Fruit fly (Drosophila melanogaster) whole organism, prepupa: ENCODE data around the gene CG15877.

Source experiments
- Blimp-1 ChIP-seq: fragments of 200-800 bp; sonication (Bioruptor generic); optimal IDR thresholded peaks from 3 replicates; lab custom pipeline; 2017; ENCODE audit warnings: missing biosample characterization, missing genetic modification characterization, mild to moderate bottlenecking, moderate library complexity, missing genetic modification reagents
- CG10669 ChIP-seq: fragments of 200-800 bp; sonication (Bioruptor generic); optimal IDR thresholded peaks from 3 replicates; lab custom pipeline; 2018; ENCODE audit warnings: missing biosample characterization, mild to moderate bottlenecking, missing genetic modification characterization, moderate library complexity
- CG11294 ChIP-seq: fragments of 200-800 bp; sonication (Bioruptor generic); IDR thresholded peaks from 2 replicates; pipeline ENCODE4 v1.3.6; 2022; ENCODE audit warnings: missing biosample characterization, missing genetic modification characterization
- CG11762 ChIP-seq: fragments of 200-800 bp; sonication (Bioruptor generic); optimal IDR thresholded peaks from 3 replicates; lab custom pipeline; 2016; ENCODE audit warnings: missing biosample characterization, missing genetic modification characterization; ENCODE audit not compliant: insufficient read depth
- CG11902 ChIP-seq: fragments of 200-800 bp; sonication (Bioruptor generic); optimal IDR thresholded peaks from 3 replicates; lab custom pipeline; 2016; ENCODE audit warnings: missing biosample characterization, missing genetic modification characterization
- CG15336 ChIP-seq: fragments of 200-800 bp; sonication (Bioruptor generic); IDR thresholded peaks from 2 replicates; pipeline ENCODE4 v1.3.6; 2022; ENCODE audit warnings: missing biosample characterization, missing genetic modification characterization
- CG16779 ChIP-seq: fragments of 200-800 bp; sonication (Bioruptor generic); optimal IDR thresholded peaks from 3 replicates; lab custom pipeline; 2017; ENCODE audit warnings: missing biosample characterization, mild to moderate bottlenecking, missing genetic modification characterization
- CG31627 ChIP-seq: fragments of 200-800 bp; sonication (Bioruptor generic); optimal IDR thresholded peaks from 3 replicates; lab custom pipeline; 2016; ENCODE audit warnings: missing biosample characterization, missing genetic modification characterization
- CG32006 ChIP-seq: fragments of 200-800 bp; sonication (Bioruptor generic); optimal IDR thresholded peaks from 3 replicates; lab custom pipeline; 2017; ENCODE audit warnings: missing biosample characterization, mild to moderate bottlenecking, missing genetic modification characterization
- CG34406 ChIP-seq: fragments of 200-800 bp; sonication (Bioruptor generic); optimal IDR thresholded peaks from 3 replicates; lab custom pipeline; 2016; ENCODE audit warnings: missing biosample characterization, missing genetic modification characterization
- CG3919 ChIP-seq: fragments of 200-800 bp; sonication (Bioruptor generic); optimal IDR thresholded peaks from 3 replicates; lab custom pipeline; 2016; ENCODE audit warnings: missing biosample characterization, missing genetic modification characterization
- CG4318 ChIP-seq: fragments of 200-800 bp; sonication (Bioruptor generic); optimal IDR thresholded peaks from 3 replicates; lab custom pipeline; 2017; ENCODE audit warnings: missing biosample characterization, mild to moderate bottlenecking, missing genetic modification characterization
- CG6163 ChIP-seq: fragments of 200-800 bp; sonication (Bioruptor generic); IDR thresholded peaks from 3 replicates; pipeline ENCODE4 v1.3.6; 2022; ENCODE audit warnings: missing biosample characterization, missing genetic modification characterization
- CG6276 ChIP-seq: fragments of 200-800 bp; sonication (Bioruptor generic); optimal IDR thresholded peaks from 2 replicates; lab custom pipeline; 2017; ENCODE audit warnings: missing biosample characterization, mild to moderate bottlenecking, missing genetic modification characterization
- CG6792 ChIP-seq: fragments of 200-800 bp; sonication (Bioruptor generic); optimal IDR thresholded peaks from 3 replicates; lab custom pipeline; 2016; ENCODE audit warnings: missing biosample characterization, missing genetic modification characterization
- CG6854 ChIP-seq: fragments of 200-800 bp; sonication (Bioruptor generic); optimal IDR thresholded peaks from 2 replicates; lab custom pipeline; 2017; ENCODE audit warnings: missing biosample characterization, mild to moderate bottlenecking, missing genetic modification characterization
- CG7368 ChIP-seq: fragments of 200-800 bp; sonication (Bioruptor generic); optimal IDR thresholded peaks from 3 replicates; lab custom pipeline; 2016; ENCODE audit warnings: missing biosample characterization, missing genetic modification characterization
- CG8119 ChIP-seq: fragments of 200-800 bp; sonication (Bioruptor generic); IDR thresholded peaks from 3 replicates; pipeline ENCODE4 v1.3.6; 2022; ENCODE audit warnings: missing biosample characterization, missing genetic modification characterization
- CG8632 ChIP-seq: fragments of 200-800 bp; sonication (Bioruptor generic); optimal IDR thresholded peaks from 3 replicates; lab custom pipeline; 2016; ENCODE audit warnings: missing biosample characterization, missing genetic modification characterization
- Eip78C ChIP-seq: fragments of 200-800 bp; sonication (Bioruptor generic); peaks from one replicate; lab custom pipeline; 2016; ENCODE audit warnings: missing biosample characterization, missing genetic modification characterization
- Eip93F ChIP-seq: fragments of 200-800 bp; sonication (Bioruptor generic); optimal IDR thresholded peaks from 2 replicates; lab custom pipeline; 2016; ENCODE audit warnings: missing biosample characterization, mild to moderate bottlenecking, missing genetic modification characterization
- Ets21C ChIP-seq: fragments of 200-800 bp; sonication (Bioruptor generic); optimal IDR thresholded peaks from 3 replicates; lab custom pipeline; 2016; ENCODE audit warnings: missing biosample characterization, missing genetic modification characterization
- Ets96B ChIP-seq: fragments of 200-800 bp; optimal IDR thresholded peaks from 2 replicates; lab custom pipeline; 2019; ENCODE audit warnings: missing biosample characterization, mild to moderate bottlenecking, missing genetic modification characterization, moderate library complexity
- Hr4 ChIP-seq: fragments of 200-800 bp; sonication (Bioruptor generic); optimal IDR thresholded peaks from 3 replicates; lab custom pipeline; 2016; ENCODE audit warnings: missing biosample characterization, missing genetic modification characterization
- OdsH ChIP-seq: fragments of 200-800 bp; sonication (Bioruptor generic); optimal IDR thresholded peaks from 3 replicates; lab custom pipeline; 2016; ENCODE audit warnings: missing biosample characterization, missing genetic modification characterization
- Smox ChIP-seq: fragments of 200-800 bp; sonication (Bioruptor generic); optimal IDR thresholded peaks from 3 replicates; lab custom pipeline; 2016; ENCODE audit warnings: missing biosample characterization, missing genetic modification characterization
- Sox102F ChIP-seq: fragments of 200-800 bp; sonication (Bioruptor generic); optimal IDR thresholded peaks from 2 replicates; lab custom pipeline; 2016; ENCODE audit warnings: missing biosample characterization, mild to moderate bottlenecking, missing genetic modification characterization
- Sox15 ChIP-seq: fragments of 200-800 bp; sonication (Bioruptor generic); optimal IDR thresholded peaks from 3 replicates; lab custom pipeline; 2016; ENCODE audit warnings: missing biosample characterization, missing genetic modification characterization
- achi ChIP-seq: fragments of 200-800 bp; sonication (Bioruptor generic); optimal IDR thresholded peaks from 3 replicates; lab custom pipeline; 2016; ENCODE audit warnings: missing biosample characterization, missing genetic modification characterization
- acj6 ChIP-seq: fragments of 200-800 bp; sonication (Bioruptor generic); optimal IDR thresholded peaks from 3 replicates; lab custom pipeline; 2016; ENCODE audit warnings: missing biosample characterization, missing genetic modification characterization
- dac ChIP-seq: fragments of 200-800 bp; sonication (Bioruptor generic); optimal IDR thresholded peaks from 2 replicates; lab custom pipeline; 2017; ENCODE audit warnings: missing biosample characterization, mild to moderate bottlenecking, missing genetic modification characterization
- esn ChIP-seq: fragments of 200-800 bp; sonication (Bioruptor generic); optimal IDR thresholded peaks from 2 replicates; lab custom pipeline; 2016; ENCODE audit warnings: missing biosample characterization, mild to moderate bottlenecking, missing genetic modification characterization, moderate library complexity
- fd59A ChIP-seq: fragments of 200-800 bp; sonication (Bioruptor generic); optimal IDR thresholded peaks from 2 replicates; lab custom pipeline; 2017; ENCODE audit warnings: missing biosample characterization, mild to moderate bottlenecking, missing genetic modification characterization, missing genetic modification reagents
- fkh ChIP-seq: fragments of 200-800 bp; sonication (Bioruptor generic); optimal IDR thresholded peaks from 3 replicates; lab custom pipeline; 2017; ENCODE audit warnings: missing biosample characterization, mild to moderate bottlenecking, missing genetic modification characterization, moderate library complexity
- lz ChIP-seq: fragments of 200-800 bp; sonication (Bioruptor generic); optimal IDR thresholded peaks from 3 replicates; lab custom pipeline; 2016; ENCODE audit warnings: missing biosample characterization, missing genetic modification characterization
- pdm3 ChIP-seq: fragments of 200-800 bp; sonication (Bioruptor generic); optimal IDR thresholded peaks from 3 replicates; lab custom pipeline; 2016; ENCODE audit warnings: missing biosample characterization, missing genetic modification characterization
- salr ChIP-seq, 2 experiments: fragments of 200-800 bp; sonication (Bioruptor generic); optimal IDR thresholded peaks; 3 replicates each; lab custom pipeline; 2016 to 2018; ENCODE audit warnings: missing biosample characterization in 2 of 2, missing genetic modification characterization in 2 of 2, mild to moderate bottlenecking in 1 of 2
- ss ChIP-seq, 2 experiments: fragments of 200-800 bp; sonication (Bioruptor generic); optimal IDR thresholded peaks; 2 replicates in 1 of 2; 3 replicates in 1 of 2; lab custom pipeline; 2017 to 2018; ENCODE audit warnings: mild to moderate bottlenecking in 2 of 2, missing biosample characterization in 2 of 2, missing genetic modification characterization in 2 of 2, moderate library complexity in 1 of 2
- svp ChIP-seq: fragments of 200-800 bp; sonication (Bioruptor generic); peaks from one replicate; lab custom pipeline; 2016; ENCODE audit warnings: missing biosample characterization, missing genetic modification characterization
- vri ChIP-seq: fragments of 200-800 bp; sonication (Bioruptor generic); optimal IDR thresholded peaks from 3 replicates; lab custom pipeline; 2016; ENCODE audit warnings: missing biosample characterization, mild to moderate bottlenecking, missing genetic modification characterization

CG15877 gene

DNA sequence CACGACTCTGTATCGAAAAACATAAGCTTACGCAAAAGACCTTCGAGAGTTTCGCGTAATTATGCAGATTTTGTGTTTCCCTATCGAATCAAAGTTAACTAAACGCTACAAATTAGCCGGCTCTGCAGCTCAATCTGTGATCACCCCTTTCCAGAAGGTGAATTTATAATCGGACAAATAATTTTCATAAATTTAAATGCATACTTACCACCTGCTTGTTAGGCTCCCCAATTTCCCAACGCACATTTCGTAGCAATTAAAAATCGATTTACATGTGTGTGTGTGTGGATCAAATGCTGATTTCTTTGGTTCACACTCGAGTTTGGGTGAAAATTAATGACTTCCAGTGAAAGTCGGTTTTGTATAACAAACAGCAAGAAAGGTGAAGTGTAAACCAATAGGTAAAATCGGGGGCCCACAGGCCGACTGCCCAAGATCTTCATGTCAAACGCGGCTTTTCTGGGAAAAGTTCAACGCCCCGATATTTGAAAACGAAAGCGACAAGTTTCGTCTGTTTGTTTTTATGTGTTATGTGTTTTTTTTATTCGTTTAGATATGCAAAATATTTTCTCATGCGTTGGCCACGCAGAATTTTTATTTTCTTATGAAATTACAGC is 20.3 kb upstream of the CG15877 start:
- TF ChIP-seq vri (GFP tag; lab: Kevin White, UChicago), result no peak
- no peak for TF ChIP-seq pdm3
- TF ChIP-seq Smox (GFP tag; lab: Kevin White, UChicago), result no peak
- no peak for TF ChIP-seq CG6163 (GFP tag; lab: Robert Waterston, UW)
- TF ChIP-seq Ets21C, result no peak
- TF ChIP-seq CG15336 (GFP tag; lab: Robert Waterston, UW), result no peak
- no peak for TF ChIP-seq CG34406 (GFP tag; lab: Kevin White, UChicago)
- TF ChIP-seq CG6854 (GFP tag; lab: Kevin White, UChicago), result no peak
- no peak for TF ChIP-seq CG3919 (GFP tag; lab: Kevin White, UChicago)

DNA sequence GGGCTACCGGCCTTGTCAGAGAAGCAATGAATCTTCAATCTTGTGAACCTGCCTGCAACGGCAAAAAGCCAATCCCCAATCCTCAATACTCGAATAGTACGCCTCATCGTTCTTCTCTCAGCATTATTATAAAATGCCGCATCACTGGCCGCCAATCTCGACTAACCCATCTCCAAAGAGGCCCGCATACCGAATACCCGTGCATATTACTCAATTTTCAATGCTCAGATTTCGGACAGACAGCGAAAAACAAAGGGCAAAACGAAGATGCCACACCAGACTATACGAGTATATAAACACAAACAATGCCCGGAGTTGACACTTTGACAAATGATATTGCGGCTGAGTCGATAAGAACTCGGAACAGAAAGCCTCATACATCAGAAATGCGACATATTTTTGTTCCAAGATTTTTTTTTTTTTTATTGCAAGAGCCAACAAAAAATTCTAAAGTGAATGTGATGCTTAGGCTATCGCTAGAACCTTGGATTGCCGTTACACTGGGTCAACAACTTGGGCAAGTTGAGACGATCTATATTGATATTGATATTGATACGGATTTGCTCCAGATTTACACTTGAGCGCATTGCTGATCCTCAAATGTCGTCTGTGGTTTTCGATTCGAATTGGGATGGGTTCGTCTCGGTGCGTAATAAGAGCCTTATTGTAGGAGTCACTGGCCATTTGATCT is 15.5 kb upstream of the CG15877 start:
- TF ChIP-seq svp (GFP tag; lab: Kevin White, UChicago) (peak; percentile 67), vri (GFP tag; lab: Kevin White, UChicago) (peak; percentile 71), dac (GFP tag; lab: Kevin White, UChicago) (no peak), esn (no peak), fkh (peak; percentile 37), Sox102F (GFP tag; lab: Kevin White, UChicago) (peak; percentile 7)

DNA sequence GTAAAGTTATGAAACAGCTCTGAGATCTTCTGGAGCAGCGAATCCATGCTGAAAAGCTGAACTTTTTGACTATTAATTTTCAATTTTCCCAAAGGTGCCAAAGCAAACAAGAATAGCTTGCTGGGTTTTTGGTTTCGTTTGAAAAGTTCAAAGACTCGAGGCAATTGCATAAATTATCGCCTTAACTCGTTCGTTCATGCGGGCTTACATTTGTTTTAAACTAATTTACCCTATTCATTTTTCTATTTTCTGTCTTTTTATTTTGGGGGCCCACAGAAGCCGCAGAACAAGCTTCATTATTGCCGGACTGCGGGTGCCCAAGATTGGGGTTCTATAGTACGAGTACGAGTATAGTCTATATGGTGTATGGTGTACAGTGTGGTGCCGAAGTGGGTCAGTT is 13.5 kb upstream of the CG15877 start, which contains the start of the genes CG32298 and CG32299:
Gene CG32298 (minus strand): TSS at position 101 of the 400 bp plus-strand sequence.
Gene CG32299 (minus strand): TSS at position 101 of the 400 bp plus-strand sequence.
- no peak for TF ChIP-seq Hr4 (GFP tag; lab: Kevin White, UChicago)
- TF ChIP-seq Sox102F (GFP tag; lab: Kevin White, UChicago), result no peak
- TF ChIP-seq dac (GFP tag; lab: Kevin White, UChicago), result no peak
- TF ChIP-seq CG11902, result no peak
- no peak for TF ChIP-seq OdsH (GFP tag; lab: Kevin White, UChicago)

DNA sequence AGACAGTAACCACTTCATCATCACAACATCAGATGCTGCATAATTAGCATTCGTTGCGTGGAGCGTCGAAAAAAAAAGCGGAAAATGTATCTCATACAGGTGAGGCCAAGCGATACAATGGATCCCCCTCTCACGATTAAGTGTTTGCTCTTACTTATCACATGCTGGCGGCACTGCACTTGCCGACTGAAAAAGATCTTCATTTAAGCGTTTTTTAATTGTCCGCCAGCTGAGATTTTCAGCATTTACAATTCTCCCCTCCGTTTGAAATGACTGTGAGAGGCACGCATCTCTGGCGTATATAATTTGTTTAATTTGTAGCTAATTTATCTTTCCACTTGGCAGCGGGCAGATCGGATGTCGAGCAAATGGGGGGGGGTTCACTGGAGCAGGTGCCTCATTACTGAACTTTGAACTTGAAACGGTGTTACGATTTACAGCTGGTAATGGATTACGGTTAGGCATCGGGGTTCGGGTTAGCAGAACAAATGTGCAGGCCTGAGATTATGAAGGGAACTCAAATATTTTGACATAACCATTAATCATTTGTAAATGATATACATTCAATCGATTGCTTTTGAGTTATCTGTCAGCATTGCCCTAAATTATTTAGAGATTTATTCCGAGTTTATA is 11.4 kb upstream of the CG15877 start, which contains the start of gene Mzt1:
Gene Mzt1 (plus strand): TSS at position 583 of the 633 bp plus-strand sequence.
- TF ChIP-seq CG11294 (GFP tag; lab: Robert Waterston, UW) (no peak), svp (GFP tag; lab: Kevin White, UChicago) (peak; percentile 63)

DNA sequence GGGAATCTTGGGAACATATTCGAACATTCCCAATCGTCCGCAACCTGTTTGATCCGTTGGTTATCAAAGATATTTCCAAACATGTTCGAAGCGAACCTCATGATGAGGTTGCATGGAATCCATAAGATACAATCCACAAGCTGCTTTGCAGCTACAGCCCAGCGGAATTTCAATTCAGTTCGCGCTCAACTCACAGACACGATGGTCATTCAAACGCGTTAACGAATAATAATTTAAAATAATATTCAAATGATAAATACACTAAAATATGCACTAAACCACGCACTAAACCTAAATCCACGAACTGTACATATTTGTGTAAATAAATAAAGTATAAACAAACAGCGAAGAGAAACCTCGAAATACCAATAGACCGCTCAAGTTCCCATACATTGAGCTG is 10.5 kb upstream of the CG15877 start:
- TF ChIP-seq acj6 (no peak), Sox15 (GFP tag; lab: Kevin White, UChicago) (no peak), Smox (GFP tag; lab: Kevin White, UChicago) (no peak), lz (GFP tag; lab: Kevin White, UChicago) (no peak), CG6792 (no peak), Blimp-1 (GFP tag; lab: Kevin White, UChicago) (no peak), CG6163 (GFP tag; lab: Robert Waterston, UW) (0 out of 3 replicates have a peak, but pooled peaks have one; percentile 29), CG8632 (no peak), CG16779 (tag; lab: Kevin White, UChicago) (no peak), CG31627 (GFP tag; lab: Kevin White, UChicago) (no peak), CG8119 (no peak), Eip93F (GFP tag; lab: Kevin White, UChicago) (no peak), esn (no peak), CG32006 (GFP tag; lab: Kevin White, UChicago) (no peak), achi (GFP tag; lab: Kevin White, UChicago) (no peak), CG6276 (peak; percentile 8), fd59A (GFP tag; lab: Kevin White, UChicago) (no peak), svp (GFP tag; lab: Kevin White, UChicago) (no peak), CG15336 (GFP tag; lab: Robert Waterston, UW) (0 out of 2 replicates have a peak, but pooled peaks have one; percentile 9), CG4318 (GFP tag; lab: Kevin White, UChicago) (no peak), CG6854 (GFP tag; lab: Kevin White, UChicago) (peak; percentile 51), OdsH (GFP tag; lab: Kevin White, UChicago) (no peak), Eip78C (GFP tag; lab: Kevin White, UChicago) (peak; percentile 70), CG10669 (GFP tag; lab: Kevin White, UChicago) (no peak), CG11762 (no peak), salr (GFP tag; optimal IDR thresholded peaks at IDR 0.05; lab: Kevin White, UChicago) (no peak), Ets96B (tag; lab: Kevin White, UChicago) (no peak), CG7368 (GFP tag; lab: Kevin White, UChicago) (no peak), ss (GFP tag; optimal IDR thresholded peaks at IDR 0.05; lab: Kevin White, UChicago) (no peak)
